Fruit fly (Drosophila melanogaster) whole organism, embryonic: ENCODE measurements around the gene CG13131.
A peak's percentile ranks its signal among the peaks of the same experiment; 100 is the strongest.

Experiments
- CG8290 ChIP-seq, 3 experiments: fragments of 200-800 bp; sonication (Bioruptor generic); optimal IDR thresholded peaks; 2 replicates each; lab custom pipeline; 2016 to 2019; ENCODE audit warnings: missing biosample characterization in 3 of 3, missing genetic modification characterization in 3 of 3, mild to moderate bottlenecking in 2 of 3, moderate library complexity in 1 of 3
- chm ChIP-seq: fragments of 200-800 bp; sonication (Bioruptor generic); IDR thresholded peaks from 2 replicates; pipeline ENCODE4 v1.3.6; 2022; ENCODE audit warnings: missing biosample characterization, missing genetic modification characterization
- sob ChIP-seq: fragments of 200-800 bp; sonication (Bioruptor generic); IDR thresholded peaks from 2 replicates; pipeline ENCODE4 v1.3.6; 2022; ENCODE audit warnings: missing biosample characterization, missing genetic modification characterization
- sug ChIP-seq: fragments of 200-800 bp; optimal IDR thresholded peaks from 2 replicates; lab custom pipeline; 2019; ENCODE audit warnings: missing biosample characterization, mild to moderate bottlenecking, missing genetic modification characterization, moderate library complexity

Gene CG13131

DNA sequence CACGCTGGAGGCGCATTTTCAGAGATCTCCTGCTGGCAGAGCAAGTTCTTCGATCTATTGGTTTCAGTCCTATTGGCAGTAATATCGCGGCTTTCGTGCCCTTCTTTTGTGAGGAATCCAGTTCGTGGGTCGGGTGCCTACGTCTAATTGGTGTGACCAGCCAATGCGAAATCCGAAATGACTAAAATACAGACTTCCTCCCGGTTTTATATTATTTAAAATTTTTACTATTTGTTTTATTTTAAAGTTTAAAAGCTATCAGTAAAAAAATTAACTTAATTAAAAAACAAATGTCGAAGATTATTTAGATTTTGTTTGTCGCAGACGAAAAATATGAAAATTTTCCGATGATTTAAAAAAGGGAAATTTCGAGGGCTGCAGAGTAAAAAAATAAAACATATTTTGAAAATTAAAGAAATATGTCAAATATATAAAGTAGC, 53.6 kb downstream of the CG13131 start, which contains the start of gene CG5850 (continued):
- TF ChIP-seq chm (GFP tag; lab: Robert Waterston, UW) (no peak), sug (tag; lab: Kevin White, UChicago) (peak; percentile 42), CG8290 (GFP tag; optimal IDR thresholded peaks at IDR 0.05; lab: Kevin White, UChicago) (no peak), CG8290 (tag; optimal IDR thresholded peaks at IDR 0.05; lab: Kevin White, UChicago) (no peak), sob (GFP tag; lab: Robert Waterston, UW) (no peak)
